Worm (Caenorhabditis elegans): ENCODE data around the gene F16G10.8.

ce11 chrII:2380174-2380573, 3.1 kb downstream of the F16G10.8 start, which contains the start of gene F16G10.7:
- TF ChIP-seq nhr-76 (tag; optimal IDR thresholded peaks at IDR 0.05) (no peak), mls-2 (tag; optimal IDR thresholded peaks at IDR 0.05) (no peak)
